Worm (Caenorhabditis elegans) whole organism, early embryonic: Measurements from ENCODE around the gene K01A6.5.

ENCODE experiments used
- F13C5.2 ChIP-seq: sonication (generic microtip); optimal IDR thresholded peaks from 2 replicates; lab custom pipeline; 2017; ENCODE audit warnings: mild to moderate bottlenecking, missing genetic modification characterization, inconsistent platforms, missing compliant biosample characterization
- aly-1 ChIP-seq: sonication (generic microtip); optimal IDR thresholded peaks from 2 replicates; lab custom pipeline; 2016; ENCODE audit warnings: missing genetic modification characterization, missing compliant biosample characterization
- ama-1 ChIP-seq: fragments of 150-350 bp; optimal IDR thresholded peaks from 2 replicates; lab custom pipeline; 2014
- ceh-13 ChIP-seq: fragments of 200-800 bp; sonication (Bioruptor generic); optimal IDR thresholded peaks from 2 replicates; lab custom pipeline; 2018; ENCODE audit warnings: mild to moderate bottlenecking, missing genetic modification characterization, missing compliant biosample characterization
- ceh-36 ChIP-seq: sonication (generic microtip); optimal IDR thresholded peaks from 2 replicates; lab custom pipeline; 2016; ENCODE audit warnings: missing genetic modification characterization, inconsistent platforms, missing compliant biosample characterization
- ets-7 ChIP-seq: sonication (generic microtip); optimal IDR thresholded peaks from 2 replicates; lab custom pipeline; 2016; ENCODE audit warnings: missing genotype, missing genetic modification characterization, missing compliant biosample characterization
- flt-1 ChIP-seq: fragments of 200-800 bp; sonication (Bioruptor generic); IDR thresholded peaks from 2 replicates; pipeline ENCODE4 v1.3.6; 2022; ENCODE audit warnings: missing genetic modification characterization, missing compliant biosample characterization
- hmbx-1 ChIP-seq: sonication (generic microtip); optimal IDR thresholded peaks from 2 replicates; lab custom pipeline; 2016; ENCODE audit warnings: mild to moderate bottlenecking, missing genetic modification characterization, missing compliant biosample characterization
- hmg-4 ChIP-seq: fragments of 200-800 bp; sonication (Bioruptor generic); optimal IDR thresholded peaks from 2 replicates; lab custom pipeline; 2018; ENCODE audit warnings: mild to moderate bottlenecking, missing genetic modification characterization, missing compliant biosample characterization
- hnd-1 ChIP-seq: sonication (generic microtip); optimal IDR thresholded peaks from 2 replicates; lab custom pipeline; 2016; ENCODE audit warnings: missing genetic modification characterization, missing compliant biosample characterization
- pes-1 ChIP-seq: fragments of 200-800 bp; sonication (Bioruptor generic); IDR thresholded peaks from 2 replicates; pipeline ENCODE4 v1.3.6; 2022; ENCODE audit warnings: missing genetic modification reagents, missing genetic modification characterization, missing compliant biosample characterization
- scrt-1 ChIP-seq: fragments of 200-800 bp; sonication (Bioruptor generic); IDR thresholded peaks from 2 replicates; pipeline ENCODE4 v1.3.6; 2022; ENCODE audit warnings: missing genetic modification characterization, missing compliant biosample characterization
- sea-1 ChIP-seq: fragments of 200-800 bp; sonication (Bioruptor generic); conservative IDR thresholded peaks from 2 replicates; pipeline ENCODE4 v1.3.6; 2022; ENCODE audit warnings: missing genetic modification characterization, missing compliant biosample characterization
- tbx-11 ChIP-seq: fragments of 200-800 bp; sonication (Bioruptor generic); IDR thresholded peaks from 2 replicates; pipeline ENCODE4 v1.3.6; 2022; ENCODE audit warnings: missing genetic modification characterization, missing compliant biosample characterization
- tbx-37 ChIP-seq: fragments of 200-800 bp; sonication (Bioruptor generic); conservative IDR thresholded peaks from 2 replicates; pipeline ENCODE4 v1.3.6; 2022; ENCODE audit warnings: missing genetic modification reagents, missing genetic modification characterization, missing compliant biosample characterization
- tra-4 ChIP-seq: sonication (generic microtip); optimal IDR thresholded peaks from 2 replicates; lab custom pipeline; 2017; ENCODE audit warnings: missing genetic modification characterization, missing compliant biosample characterization

K01A6.5 gene

ce11 chrIV:11779028-11779427 is 36.5 kb downstream of the K01A6.5 start, which contains the start of gene lpr-2:
lpr-2 (plus strand) TSS chrIV:11779216.
- TF ChIP-seq hmg-4 (GFP tag; lab: Kevin White, UChicago) (no peak), pes-1 (GFP tag; lab: Robert Waterston, UW) (no peak), scrt-1 (GFP tag; lab: Robert Waterston, UW) (no peak), hmbx-1 (tag; lab: Kevin White, UChicago) (no peak), aly-1 (tag; lab: Kevin White, UChicago) (no peak), tra-4 (tag; lab: Kevin White, UChicago) (no peak), F13C5.2 (no peak), tbx-11 (GFP tag; lab: Robert Waterston, UW) (no peak), sea-1 (no peak), ceh-13 (no peak), ceh-36 (no peak), ama-1 (lab: Kevin White, UChicago) (no peak), hnd-1 (no peak), tbx-37 (no peak), ets-7 (tag; lab: Kevin White, UChicago) (no peak)

- no peak for TF ChIP-seq tbx-11 (GFP tag; lab: Robert Waterston, UW)
- TF ChIP-seq ama-1 (lab: Kevin White, UChicago) = no peak
Measured at ce11 chrIV:11782846-11783245, 40.3 kb downstream of the K01A6.5 start.

ce11 chrIV:11785064-11785840 is 42.7 kb downstream of the K01A6.5 start:
- TF ChIP-seq ama-1 (lab: Kevin White, UChicago) (no peak), hmg-4 (GFP tag; lab: Kevin White, UChicago) (no peak), hnd-1 (no peak), ceh-13 (no peak), tbx-37 (no peak), sea-1 (no peak)

ce11 chrIV:11787793-11788192 is 45.3 kb downstream of the K01A6.5 start:
- no peak for TF ChIP-seq hnd-1
- no peak for TF ChIP-seq hmg-4 (GFP tag; lab: Kevin White, UChicago)
- TF ChIP-seq hmbx-1 (tag; lab: Kevin White, UChicago) = no peak
- TF ChIP-seq ama-1 (lab: Kevin White, UChicago) = no peak
- TF ChIP-seq tbx-37 = no peak
- no peak for TF ChIP-seq pes-1 (GFP tag; lab: Robert Waterston, UW)
- no peak for TF ChIP-seq scrt-1 (GFP tag; lab: Robert Waterston, UW)

ce11 chrIV:11788383-11788963 is 46.0 kb downstream of the K01A6.5 start:
- TF ChIP-seq pes-1 (GFP tag; lab: Robert Waterston, UW) = no peak
- no peak for TF ChIP-seq F13C5.2
- TF ChIP-seq tbx-11 (GFP tag; lab: Robert Waterston, UW) = no peak
- no peak for TF ChIP-seq ets-7 (tag; lab: Kevin White, UChicago)
- TF ChIP-seq ceh-36 = no peak
- no peak for TF ChIP-seq ama-1 (lab: Kevin White, UChicago)
- no peak for TF ChIP-seq ceh-13
- no peak for TF ChIP-seq hnd-1
- no peak for TF ChIP-seq tra-4 (tag; lab: Kevin White, UChicago)
- TF ChIP-seq sea-1 = no peak
- no peak for TF ChIP-seq tbx-37
- no peak for TF ChIP-seq flt-1
- no peak for TF ChIP-seq scrt-1 (GFP tag; lab: Robert Waterston, UW)
- no peak for TF ChIP-seq hmbx-1 (tag; lab: Kevin White, UChicago)

ce11 chrIV:11792495-11792894 is 50.0 kb downstream of the K01A6.5 start, which contains the start of gene H01G02.3:
H01G02.3 (minus strand) TSS chrIV:11792595.
- TF ChIP-seq ets-7 (tag; lab: Kevin White, UChicago) (no peak), ama-1 (lab: Kevin White, UChicago) (no peak), F13C5.2 (no peak), scrt-1 (GFP tag; lab: Robert Waterston, UW) (no peak), hmbx-1 (tag; lab: Kevin White, UChicago) (no peak)

ce11 chrIV:11793170-11793569 is 50.7 kb downstream of the K01A6.5 start:
- TF ChIP-seq tra-4 (tag; lab: Kevin White, UChicago) = no peak
- TF ChIP-seq ets-7 (tag; lab: Kevin White, UChicago) = no peak
- TF ChIP-seq ceh-36 = no peak
- no peak for TF ChIP-seq F13C5.2
- no peak for TF ChIP-seq hmbx-1 (tag; lab: Kevin White, UChicago)
- no peak for TF ChIP-seq tbx-37
- no peak for TF ChIP-seq scrt-1 (GFP tag; lab: Robert Waterston, UW)
